Fruit fly (Drosophila melanogaster): ENCODE measurements around the gene SdicA.
"Not testable (repeated sequence)": the region's sequence is repeated elsewhere in the genome, so short reads cannot be mapped to it uniquely, and the experiment has no call there.

dm6 chrX:20186387-20186786 lies 15.3 kb downstream of the SdicA start, which contains the start of gene Sdic2:
- not testable (repeated sequence) for TF ChIP-seq Met, CG31627 (GFP tag; optimal IDR thresholded peaks at IDR 0.05)

Measured in whole organism, prepupa.